Worm (Caenorhabditis elegans): ENCODE data around the gene F43D2.7.
A peak's percentile ranks its signal among the peaks of the same experiment; 100 is the strongest.

The F43D2.7 gene

ce11 chrV:14680014-14680413 is 40.0 kb upstream of the F43D2.7 start, which contains the start of gene C47E8.3:
TSS of gene C47E8.3 (plus strand) at chrV:14680314.
- TF ChIP-seq ZK546.5 (tag; optimal IDR thresholded peaks at IDR 0.05) (no peak), snpc-4 (tag; optimal IDR thresholded peaks at IDR 0.05) (no peak), pha-4 (tag; optimal IDR thresholded peaks at IDR 0.05) (no peak), nhr-11 (tag; optimal IDR thresholded peaks at IDR 0.05) (no peak), jun-1 (tag; optimal IDR thresholded peaks at IDR 0.05) (no peak), ceh-9 (tag; optimal IDR thresholded peaks at IDR 0.05) (no peak), lin-15B (tag; optimal IDR thresholded peaks at IDR 0.05) (no peak), aly-2 (tag; optimal IDR thresholded peaks at IDR 0.05) (no peak), ztf-4 (tag; optimal IDR thresholded peaks at IDR 0.05) (no peak), mdl-1 (tag; optimal IDR thresholded peaks at IDR 0.05) (no peak), fkh-2 (tag; optimal IDR thresholded peaks at IDR 0.05) (no peak), skn-1 (tag; optimal IDR thresholded peaks at IDR 0.05) (no peak), pqm-1 (tag; optimal IDR thresholded peaks at IDR 0.05) (no peak), nhr-67 (tag; optimal IDR thresholded peaks at IDR 0.05) (no peak), ceh-16 (tag; optimal IDR thresholded peaks at IDR 0.05) (no peak)

ce11 chrV:14678298-14678697 is 38.3 kb upstream of the F43D2.7 start:
- peak; percentile 80 for TF ChIP-seq nfya-1 (tag; optimal IDR thresholded peaks at IDR 0.05; ENCODE audit: insufficient read depth)
- no peak for TF ChIP-seq daf-12 (tag; optimal IDR thresholded peaks at IDR 0.05)

DNA sequence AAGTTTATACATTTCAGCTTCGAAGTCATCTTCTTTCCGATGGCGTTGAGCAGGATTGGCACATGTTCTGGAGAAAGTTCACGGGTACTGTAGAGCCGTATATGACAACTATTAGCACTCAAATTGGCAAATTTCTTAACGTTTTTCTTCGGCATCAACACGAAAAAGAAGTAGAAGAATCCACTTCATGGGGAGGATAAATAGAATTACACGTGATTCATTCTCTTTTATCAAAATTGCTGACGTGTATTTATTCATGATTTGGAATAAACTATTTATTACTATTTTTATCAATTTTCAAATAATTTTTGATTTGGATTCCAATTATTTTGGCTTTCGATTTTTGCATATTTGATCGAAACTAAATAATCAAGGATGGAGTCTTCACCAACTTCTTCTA is 25.8 kb upstream of the F43D2.7 start, which contains the start of gene C47E8.1:
C47E8.1 (plus strand) TSS at position 301 of the 400 bp plus-strand sequence.
- TF ChIP-seq lin-15B (tag; optimal IDR thresholded peaks at IDR 0.05) (no peak), elt-3 (tag; optimal IDR thresholded peaks at IDR 0.05) (no peak), ztf-11 (tag; optimal IDR thresholded peaks at IDR 0.05) (no peak), pqm-1 (tag; optimal IDR thresholded peaks at IDR 0.05) (no peak), elt-2 (tag; optimal IDR thresholded peaks at IDR 0.05) (no peak), R02D3.7 (tag; optimal IDR thresholded peaks at IDR 0.05) (no peak)

- no peak for TF ChIP-seq daf-12 (tag; optimal IDR thresholded peaks at IDR 0.05)
- TF ChIP-seq skn-1 (tag; optimal IDR thresholded peaks at IDR 0.05), result no peak
- no peak for TF ChIP-seq elt-1 (tag; optimal IDR thresholded peaks at IDR 0.05)
These were observed 23.0 kb upstream of the F43D2.7 start, which contains the start of gene C47E8.9 for ce11 chrV:14663006-14663405. TSS of gene C47E8.9 (plus strand) at chrV:14663306.

DNA sequence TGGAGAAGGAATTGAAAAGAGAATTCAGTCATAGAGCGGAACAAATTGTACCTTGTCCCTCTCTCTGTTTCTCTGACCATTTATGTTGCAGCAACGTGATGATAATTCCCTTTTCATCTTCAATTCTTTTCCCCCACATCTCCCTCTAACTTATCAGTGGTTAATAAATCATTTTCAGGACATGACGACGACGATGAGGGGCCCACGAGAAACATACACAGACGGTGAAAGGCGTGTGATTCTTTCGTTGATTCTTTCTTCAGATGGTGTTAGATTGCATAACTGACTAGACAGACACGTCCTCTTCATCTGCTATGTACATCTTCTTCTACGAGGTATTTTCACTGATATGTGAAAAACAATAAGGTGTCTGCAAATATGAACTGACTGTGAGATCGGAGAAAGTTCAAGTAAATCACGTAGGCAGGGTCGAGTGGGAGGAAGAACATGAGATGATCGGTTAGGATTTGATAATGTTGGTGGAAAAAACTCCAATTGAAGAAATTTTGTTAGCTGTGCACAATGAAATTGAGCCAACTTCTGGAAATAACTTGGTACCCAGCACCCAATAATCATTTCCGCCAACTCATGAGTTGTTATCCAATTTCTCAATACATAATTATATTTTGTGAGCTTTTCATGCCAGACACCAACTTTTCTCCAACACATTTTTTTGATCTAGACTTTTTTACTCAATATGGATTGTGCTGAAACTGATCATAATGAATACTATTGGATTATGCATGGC is 20.8 kb upstream of the F43D2.7 start, which contains the start of gene srh-17:
srh-17 (plus strand) TSS at position 698 of the 748 bp plus-strand sequence.
- peak; percentile 25 for TF ChIP-seq lsy-12 (tag; optimal IDR thresholded peaks at IDR 0.05)
- peak; percentile 90 for TF ChIP-seq nhr-43 (tag; optimal IDR thresholded peaks at IDR 0.05; ENCODE audit: poor library complexity, severe bottlenecking)
- TF ChIP-seq mdl-1 (tag; optimal IDR thresholded peaks at IDR 0.05), result peak; percentile 70
- no peak for TF ChIP-seq ZK546.5 (tag; optimal IDR thresholded peaks at IDR 0.05)
- peak; percentile 24 for TF ChIP-seq R02D3.7 (tag; optimal IDR thresholded peaks at IDR 0.05)
- TF ChIP-seq ceh-16 (tag; optimal IDR thresholded peaks at IDR 0.05), result no peak
- TF ChIP-seq nfya-1 (tag; optimal IDR thresholded peaks at IDR 0.05; ENCODE audit: insufficient read depth), result peak; percentile 20
- TF ChIP-seq nhr-23 (tag; optimal IDR thresholded peaks at IDR 0.05), result peak; percentile 74
- TF ChIP-seq ceh-82 (tag; optimal IDR thresholded peaks at IDR 0.05), result no peak
- TF ChIP-seq elt-3 (tag; optimal IDR thresholded peaks at IDR 0.05), result peak in 1 of 3 experiments; percentile 35
- no peak for TF ChIP-seq snpc-4 (tag; optimal IDR thresholded peaks at IDR 0.05)
- no peak for TF ChIP-seq ceh-9 (tag; optimal IDR thresholded peaks at IDR 0.05)
- TF ChIP-seq nhr-25 (tag; optimal IDR thresholded peaks at IDR 0.05), result peak; percentile 82

DNA sequence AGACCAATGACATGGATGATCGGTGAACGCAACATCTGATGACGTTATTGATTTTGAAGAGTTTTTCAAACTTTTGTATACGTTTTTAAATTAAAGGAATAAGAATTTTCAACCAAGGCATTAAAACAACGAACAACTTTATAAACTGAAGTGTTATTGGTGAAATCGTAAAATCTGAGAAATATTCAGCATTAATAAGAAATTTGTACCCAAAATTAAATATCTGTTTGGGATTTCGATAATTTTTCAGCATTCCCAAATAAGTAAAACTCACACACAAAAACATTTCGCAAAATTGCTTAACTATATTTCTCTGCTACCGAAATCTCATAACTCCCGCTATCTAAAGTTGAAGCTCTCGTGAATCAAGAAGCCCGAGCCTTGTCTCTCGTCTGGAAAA is 19.6 kb upstream of the F43D2.7 start:
- TF ChIP-seq nhr-12 (tag; optimal IDR thresholded peaks at IDR 0.05) (no peak), fkh-2 (tag; optimal IDR thresholded peaks at IDR 0.05) (no peak), jun-1 (tag; optimal IDR thresholded peaks at IDR 0.05) (no peak), ceh-16 (tag; optimal IDR thresholded peaks at IDR 0.05) (no peak), ceh-28 (tag; optimal IDR thresholded peaks at IDR 0.05) (no peak), nfya-1 (tag; optimal IDR thresholded peaks at IDR 0.05; ENCODE audit: insufficient read depth) (no peak), nhr-77 (tag; optimal IDR thresholded peaks at IDR 0.05) (no peak), nhr-11 (tag; optimal IDR thresholded peaks at IDR 0.05) (no peak), R02D3.7 (tag; optimal IDR thresholded peaks at IDR 0.05) (no peak), nhr-76 (tag; optimal IDR thresholded peaks at IDR 0.05) (no peak), daf-12 (tag; optimal IDR thresholded peaks at IDR 0.05) (no peak), elt-3 (tag; optimal IDR thresholded peaks at IDR 0.05) (no peak), hmg-11 (tag; optimal IDR thresholded peaks at IDR 0.05) (no peak), fos-1 (tag; optimal IDR thresholded peaks at IDR 0.05) (no peak), nhr-237 (tag; optimal IDR thresholded peaks at IDR 0.05) (no peak), lsy-12 (tag; optimal IDR thresholded peaks at IDR 0.05) (no peak)

Data from whole organism, L3 larva.